Worm (Caenorhabditis elegans) whole organism, young adult: ENCODE data around the gene srt-52.

ENCODE experiments used
- B0019.2 ChIP-seq: fragments of 200-800 bp; sonication (Bioruptor generic); conservative IDR thresholded peaks from 2 replicates; pipeline ENCODE4 v1.3.6; 2022; ENCODE audit warnings: missing genetic modification reagents, missing genetic modification characterization, missing compliant biosample characterization
- B0336.3 ChIP-seq: fragments of 200-800 bp; sonication (Bioruptor generic); IDR thresholded peaks from 2 replicates; pipeline ENCODE4 v1.3.6; 2022; ENCODE audit warnings: missing genetic modification characterization, missing compliant biosample characterization
- F49E8.2 ChIP-seq: sonication (generic microtip); optimal IDR thresholded peaks from 3 replicates; lab custom pipeline; 2017; ENCODE audit warnings: missing genetic modification characterization, mild to moderate bottlenecking, missing compliant biosample characterization, antibody characterized with exemption, moderate library complexity; ENCODE audit not compliant: insufficient read depth
- F52B5.7 ChIP-seq: sonication (generic microtip); optimal IDR thresholded peaks from 2 replicates; lab custom pipeline; 2016; ENCODE audit warnings: mild to moderate bottlenecking, missing genetic modification characterization, missing compliant biosample characterization
- K11D2.4 ChIP-seq: fragments of 200-800 bp; sonication (Bioruptor generic); IDR thresholded peaks from 2 replicates; pipeline ENCODE4 v1.3.6; 2022; ENCODE audit warnings: missing genetic modification reagents, missing genetic modification characterization, missing compliant biosample characterization
- K12H6.12 ChIP-seq: fragments of 200-800 bp; sonication (Bioruptor generic); optimal IDR thresholded peaks from 2 replicates; lab custom pipeline; 2018; ENCODE audit warnings: mild to moderate bottlenecking, missing genetic modification characterization, missing compliant biosample characterization
- Y53F4B.3 ChIP-seq: fragments of 200-800 bp; sonication (Bioruptor generic); IDR thresholded peaks from 2 replicates; pipeline ENCODE4 v1.3.6; 2022; ENCODE audit warnings: missing genetic modification reagents, missing genetic modification characterization, missing compliant biosample characterization
- Y53G8AR.9 ChIP-seq: fragments of 200-800 bp; sonication (Bioruptor generic); conservative IDR thresholded peaks from 2 replicates; pipeline ENCODE4 v1.3.6; 2022; ENCODE audit warnings: missing genetic modification reagents, missing genetic modification characterization, missing compliant biosample characterization
- Y67H2A.10 ChIP-seq: fragments of 200-800 bp; sonication (Bioruptor generic); conservative IDR thresholded peaks from 2 replicates; pipeline ENCODE4 v1.3.6; 2022; ENCODE audit warnings: missing genetic modification reagents, missing genetic modification characterization, missing compliant biosample characterization
- Y79H2A.3 ChIP-seq: fragments of 200-800 bp; sonication (Bioruptor generic); conservative IDR thresholded peaks from 2 replicates; pipeline ENCODE4 v1.3.6; 2022; ENCODE audit warnings: missing genetic modification reagents, missing genetic modification characterization, missing compliant biosample characterization
- ama-1 ChIP-seq, 3 experiments: fragments of 150-350 bp in 1 of 3; sonication (generic microtip) in 2 of 3; optimal IDR thresholded peaks; 2 replicates each; lab custom pipeline; 2014 to 2018; ENCODE audit warnings: missing biosample characterization in 2 of 3, missing genetic modification characterization in 2 of 3, missing genetic modification reagents in 2 of 3
- aptf-2 ChIP-seq: fragments of 200-800 bp; sonication (Bioruptor generic); conservative IDR thresholded peaks from 2 replicates; pipeline ENCODE4 v1.3.6; 2022; ENCODE audit warnings: missing genetic modification reagents, missing genetic modification characterization, missing compliant biosample characterization
- aptf-3 ChIP-seq: fragments of 200-800 bp; sonication (Bioruptor generic); IDR thresholded peaks from 2 replicates; pipeline ENCODE4 v1.3.6; 2022; ENCODE audit warnings: missing genetic modification characterization, missing compliant biosample characterization
- atf-7 ChIP-seq: sonication (generic microtip); optimal IDR thresholded peaks from 2 replicates; lab custom pipeline; 2017; ENCODE audit warnings: mild to moderate bottlenecking, missing genetic modification characterization, missing compliant biosample characterization
- athp-1 ChIP-seq: sonication (generic microtip); optimal IDR thresholded peaks from 2 replicates; lab custom pipeline; 2017; ENCODE audit warnings: mild to moderate bottlenecking, missing genetic modification characterization, missing compliant biosample characterization
- attf-5 ChIP-seq: fragments of 200-800 bp; sonication (Bioruptor generic); optimal IDR thresholded peaks from 2 replicates; lab custom pipeline; 2018; ENCODE audit warnings: mild to moderate bottlenecking, missing genetic modification characterization, missing compliant biosample characterization
- attf-6 ChIP-seq: fragments of 200-800 bp; sonication (Bioruptor generic); IDR thresholded peaks from 2 replicates; pipeline ENCODE4 v1.3.6; 2022; ENCODE audit warnings: missing genetic modification reagents, missing genetic modification characterization, missing compliant biosample characterization
- bed-1 ChIP-seq: fragments of 200-800 bp; sonication (Bioruptor generic); IDR thresholded peaks from 2 replicates; pipeline ENCODE4 v1.3.6; 2022; ENCODE audit warnings: missing genetic modification reagents, missing genetic modification characterization, missing compliant biosample characterization
- ceh-27 ChIP-seq: fragments of 200-800 bp; sonication (Bioruptor generic); optimal IDR thresholded peaks from 2 replicates; lab custom pipeline; 2018; ENCODE audit warnings: mild to moderate bottlenecking, missing genetic modification characterization, moderate library complexity, missing compliant biosample characterization
- ceh-40 ChIP-seq: fragments of 200-800 bp; sonication (Bioruptor generic); IDR thresholded peaks from 2 replicates; pipeline ENCODE4 v1.3.6; 2022; ENCODE audit warnings: missing genetic modification characterization, missing compliant biosample characterization
- ceh-91 ChIP-seq: fragments of 200-800 bp; sonication (Bioruptor generic); IDR thresholded peaks from 2 replicates; pipeline ENCODE4 v1.3.6; 2022; ENCODE audit warnings: missing genetic modification reagents, missing genetic modification characterization, missing compliant biosample characterization
- ekl-4 ChIP-seq: fragments of 200-800 bp; sonication (Bioruptor generic); IDR thresholded peaks from 2 replicates; pipeline ENCODE4 v1.3.6; 2022; ENCODE audit warnings: missing genetic modification reagents, missing genetic modification characterization, missing compliant biosample characterization
- ets-4 ChIP-seq: fragments of 200-800 bp; sonication (Bioruptor generic); optimal IDR thresholded peaks from 2 replicates; lab custom pipeline; 2018; ENCODE audit warnings: mild to moderate bottlenecking, missing genetic modification characterization, missing compliant biosample characterization
- him-1 ChIP-seq: sonication (generic microtip); optimal IDR thresholded peaks from 2 replicates; lab custom pipeline; 2016; ENCODE audit warnings: missing genotype, missing genetic modification reagents, missing genetic modification characterization, missing compliant biosample characterization
- hmg-20 ChIP-seq: fragments of 200-800 bp; sonication (Bioruptor generic); IDR thresholded peaks from 2 replicates; pipeline ENCODE4 v1.3.6; 2022; ENCODE audit warnings: missing genetic modification reagents, missing genetic modification characterization, missing compliant biosample characterization
- hsf-1 ChIP-seq: fragments of 200-800 bp; sonication (Bioruptor generic); IDR thresholded peaks from 2 replicates; pipeline ENCODE4 v1.3.6; 2022; ENCODE audit warnings: missing genetic modification reagents, missing genetic modification characterization, missing compliant biosample characterization
- let-607 ChIP-seq, 2 experiments: fragments of 200-800 bp in 1 of 2; sonication (Bioruptor generic) in 1 of 2; sonication (generic microtip) in 1 of 2; optimal IDR thresholded peaks; 2 replicates each; lab custom pipeline; 2016 to 2018; ENCODE audit warnings: mild to moderate bottlenecking in 2 of 2, missing compliant biosample characterization in 2 of 2, missing genetic modification characterization in 2 of 2, moderate library complexity in 2 of 2, missing genotype in 1 of 2
- lin-26 ChIP-seq: fragments of 200-800 bp; sonication (Bioruptor generic); IDR thresholded peaks from 2 replicates; pipeline ENCODE4 v1.3.6; 2022; ENCODE audit warnings: missing genetic modification reagents, missing genetic modification characterization, missing compliant biosample characterization
- madf-10 ChIP-seq: sonication (generic microtip); optimal IDR thresholded peaks from 2 replicates; lab custom pipeline; 2016; ENCODE audit warnings: mild to moderate bottlenecking, missing genetic modification characterization, missing compliant biosample characterization
- madf-6 ChIP-seq: fragments of 200-800 bp; sonication (Bioruptor generic); IDR thresholded peaks from 2 replicates; pipeline ENCODE4 v1.3.6; 2022; ENCODE audit warnings: missing genetic modification reagents, missing genetic modification characterization, missing compliant biosample characterization
- mcd-1 ChIP-seq: fragments of 200-800 bp; sonication (Bioruptor generic); IDR thresholded peaks from 2 replicates; pipeline ENCODE4 v1.3.6; 2022; ENCODE audit warnings: missing genetic modification reagents, missing genetic modification characterization, missing compliant biosample characterization
- nfyb-1 ChIP-seq: fragments of 200-800 bp; sonication (Bioruptor generic); IDR thresholded peaks from 2 replicates; pipeline ENCODE4 v1.3.6; 2022; ENCODE audit warnings: missing genetic modification reagents, missing genetic modification characterization, missing compliant biosample characterization
- nhr-80 ChIP-seq: sonication (generic microtip); optimal IDR thresholded peaks from 2 replicates; lab custom pipeline; 2016; ENCODE audit warnings: missing genetic modification characterization, missing compliant biosample characterization
- rec-8 ChIP-seq, 2 experiments: sonication (generic microtip); optimal IDR thresholded peaks; 2 replicates each; lab custom pipeline; 2016; ENCODE audit warnings: mild to moderate bottlenecking in 2 of 2, missing genetic modification characterization in 2 of 2, missing genetic modification reagents in 2 of 2, missing genotype in 2 of 2, missing biosample characterization in 1 of 2, missing compliant biosample characterization in 1 of 2, moderate library complexity in 1 of 2
- sdz-38 ChIP-seq: sonication (generic microtip); optimal IDR thresholded peaks from 2 replicates; lab custom pipeline; 2016; ENCODE audit warnings: missing genotype, missing genetic modification characterization, missing compliant biosample characterization
- snpc-1.1 ChIP-seq: sonication (generic microtip); optimal IDR thresholded peaks from 2 replicates; lab custom pipeline; 2017; ENCODE audit warnings: missing genetic modification characterization, mild to moderate bottlenecking, missing compliant biosample characterization, antibody characterized with exemption, moderate library complexity, missing genotype, missing genetic modification reagents; ENCODE audit not compliant: insufficient read depth
- snpc-1.3 ChIP-seq: sonication (generic microtip); optimal IDR thresholded peaks from 2 replicates; lab custom pipeline; 2017; ENCODE audit warnings: missing genetic modification characterization, mild to moderate bottlenecking, missing compliant biosample characterization, antibody characterized with exemption, moderate library complexity, missing genotype, missing genetic modification reagents; ENCODE audit not compliant: insufficient read depth
- snpc-4 ChIP-seq, 5 experiments: fragments of 150-350 bp in 1 of 5; sonication (generic microtip) in 4 of 5; optimal IDR thresholded peaks; 2 replicates each; lab custom pipeline; 2014 to 2018; ENCODE audit warnings: missing genetic modification characterization in 5 of 5, missing biosample characterization in 3 of 5, antibody characterized with exemption in 2 of 5, mild to moderate bottlenecking in 2 of 5, missing compliant biosample characterization in 2 of 5, missing genotype in 2 of 5, moderate library complexity in 2 of 5, missing genetic modification reagents in 1 of 5
- tlf-1 ChIP-seq: fragments of 200-800 bp; sonication (Bioruptor generic); optimal IDR thresholded peaks from 2 replicates; lab custom pipeline; 2018; ENCODE audit warnings: mild to moderate bottlenecking, missing genetic modification characterization, missing compliant biosample characterization
- unc-130 ChIP-seq: sonication (generic microtip); optimal IDR thresholded peaks from 2 replicates; lab custom pipeline; 2016; ENCODE audit warnings: missing genetic modification reagents, missing genetic modification characterization, missing compliant biosample characterization
- zim-3 ChIP-seq: sonication (generic microtip); optimal IDR thresholded peaks from 2 replicates; lab custom pipeline; 2017; ENCODE audit warnings: mild to moderate bottlenecking, missing genetic modification characterization, moderate library complexity, missing compliant biosample characterization
- ztf-18 ChIP-seq: sonication (generic microtip); optimal IDR thresholded peaks from 2 replicates; lab custom pipeline; 2016; ENCODE audit warnings: missing genotype, mild to moderate bottlenecking, missing genetic modification characterization, missing compliant biosample characterization
- ztf-26 ChIP-seq: sonication (generic microtip); optimal IDR thresholded peaks from 2 replicates; lab custom pipeline; 2017; ENCODE audit warnings: missing genetic modification characterization, missing compliant biosample characterization
- ztf-6 ChIP-seq: fragments of 200-800 bp; sonication (Bioruptor generic); IDR thresholded peaks from 2 replicates; pipeline ENCODE4 v1.3.6; 2022; ENCODE audit warnings: missing genetic modification reagents, missing genetic modification characterization, missing compliant biosample characterization

The srt-52 gene

DNA sequence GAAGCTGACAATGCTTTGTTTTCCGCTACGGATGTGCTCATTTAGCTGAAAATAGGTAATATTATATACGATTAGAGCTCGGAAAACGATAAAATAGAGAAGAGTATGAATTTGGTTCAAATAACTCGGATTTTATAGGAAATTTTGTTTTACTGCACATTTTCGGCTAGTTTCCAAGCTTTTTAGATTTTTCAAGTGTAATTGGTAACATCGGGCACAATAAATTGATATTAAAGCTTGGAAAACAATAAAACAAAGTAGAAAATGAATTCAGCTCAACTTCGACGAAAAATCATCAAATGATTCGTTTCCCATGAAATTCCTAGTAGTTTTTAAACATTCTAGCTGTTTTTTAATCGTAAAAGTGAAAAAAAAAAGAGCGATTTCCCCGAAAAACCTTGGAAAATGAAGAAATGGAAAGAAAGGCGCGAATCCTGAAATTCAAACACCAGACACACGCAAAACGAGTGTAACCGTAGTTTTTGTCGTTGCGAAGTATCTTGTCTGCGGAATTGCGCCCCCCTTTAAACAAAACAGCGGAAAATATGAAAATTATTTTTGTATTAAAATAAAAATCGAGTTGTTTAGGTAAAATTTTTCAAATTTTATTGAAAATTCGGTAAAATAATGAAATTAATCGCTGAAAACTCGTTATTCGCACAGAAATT, 47.9 kb downstream of the srt-52 start, which contains the start of gene ife-3 (continued):
- TF ChIP-seq hsf-1 (no peak), zim-3 (tag; lab: Kevin White, UChicago) (no peak), ceh-40 (GFP tag; lab: Robert Waterston, UW) (no peak), ets-4 (no peak), Y53F4B.3 (GFP tag; lab: Robert Waterston, UW) (no peak), bed-1 (GFP tag; lab: Robert Waterston, UW) (no peak), Y67H2A.10 (GFP tag; lab: Robert Waterston, UW) (no peak), ama-1 (optimal IDR thresholded peaks at IDR 0.05; lab: Kevin White, UChicago) (peak; percentile 13), ama-1 (GFP tag; optimal IDR thresholded peaks at IDR 0.05; lab: Kevin White, UChicago) (no peak), K12H6.12 (tag; lab: Kevin White, UChicago) (no peak), madf-10 (tag; lab: Kevin White, UChicago) (no peak), sdz-38 (no peak), aptf-3 (GFP tag; lab: Robert Waterston, UW) (no peak), hmg-20 (no peak), ztf-18 (tag; lab: Kevin White, UChicago) (no peak), madf-6 (GFP tag; lab: Robert Waterston, UW) (peak; percentile 73)
- TF ChIP-seq, all 124 proteins: peak for 17

DNA sequence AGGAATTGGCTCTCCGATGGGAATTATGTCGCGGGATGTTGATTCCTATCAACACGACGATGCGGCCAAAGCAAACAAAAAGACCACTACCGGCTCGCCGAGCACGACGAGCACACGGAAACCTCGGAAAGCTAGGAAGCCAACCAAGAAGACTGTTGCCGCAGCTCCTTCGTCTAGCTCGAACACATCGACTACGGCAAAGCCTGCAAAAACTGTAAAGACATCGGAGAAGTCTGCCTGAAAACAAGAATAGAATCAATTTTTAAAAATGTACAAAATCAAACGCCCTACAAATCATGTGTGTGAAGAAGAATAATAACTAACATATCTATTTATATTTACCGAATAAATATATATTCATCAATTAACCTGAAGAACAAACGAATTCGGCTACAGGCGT, 49.6 kb downstream of the srt-52 start:
- TF ChIP-seq ceh-91 (GFP tag; lab: Robert Waterston, UW) (0 out of 2 replicates have a peak, but pooled peaks have one; percentile 16), mcd-1 (peak; percentile 26; the same call in 1 of the 2 replicates), ets-4 (no peak), Y79H2A.3 (GFP tag; lab: Robert Waterston, UW) (0 out of 2 replicates have a peak, but pooled peaks have one; percentile 52), attf-6 (GFP tag; lab: Robert Waterston, UW) (0 out of 2 replicates have a peak, but pooled peaks have one; percentile 38), lin-26 (GFP tag; lab: Robert Waterston, UW) (peak; percentile 51; the same call in 1 of the 2 replicates), him-1 (tag; lab: Kevin White, UChicago) (peak; percentile 67), B0336.3 (GFP tag; lab: Robert Waterston, UW) (peak; percentile 81; the same call in 1 of the 2 replicates), atf-7 (tag; lab: Kevin White, UChicago) (peak; percentile 52), snpc-1.1 (tag; lab: Kevin White, UChicago) (peak; percentile 65), attf-5 (GFP tag; lab: Kevin White, UChicago) (no peak), rec-8 (tag; optimal IDR thresholded peaks at IDR 0.05; lab: Kevin White, UChicago) (no peak), athp-1 (peak; percentile 63), let-607 (tag; optimal IDR thresholded peaks at IDR 0.05; lab: Kevin White, UChicago) (no peak), tlf-1 (peak; percentile 10), nhr-80 (tag; lab: Kevin White, UChicago) (no peak), Y53G8AR.9 (GFP tag; lab: Robert Waterston, UW) (0 out of 2 replicates have a peak, but pooled peaks have one; percentile 49), ama-1 (optimal IDR thresholded peaks at IDR 0.05; lab: Kevin White, UChicago) (no peak), ama-1 (GFP tag; optimal IDR thresholded peaks at IDR 0.05; lab: Kevin White, UChicago) (no peak), nfyb-1 (GFP tag; lab: Robert Waterston, UW) (no peak), aptf-3 (GFP tag; lab: Robert Waterston, UW) (no peak), snpc-1.3 (tag; lab: Kevin White, UChicago) (peak; percentile 66), K11D2.4 (GFP tag; lab: Robert Waterston, UW) (no peak), ztf-6 (GFP tag; lab: Robert Waterston, UW) (no peak), unc-130 (peak; percentile 38), ekl-4 (GFP tag; lab: Robert Waterston, UW) (peak; percentile 73), B0019.2 (no peak), F49E8.2 (tag; lab: Kevin White, UChicago) (peak; percentile 3), ztf-26 (tag; lab: Kevin White, UChicago) (no peak), F52B5.7 (tag; lab: Kevin White, UChicago) (no peak), ceh-27 (no peak), snpc-4 (GFP tag; optimal IDR thresholded peaks at IDR 0.05; lab: Kevin White, UChicago) (peak; percentile 39), snpc-4 (tag; optimal IDR thresholded peaks at IDR 0.05; lab: Kevin White, UChicago) (no peak), aptf-2 (GFP tag; lab: Robert Waterston, UW) (no peak)
